Fruit fly (Drosophila melanogaster) whole organism, embryonic: ENCODE measurements around the gene Trf.
A peak's percentile ranks its signal among the peaks of the same experiment; 100 is the strongest.

ENCODE experiments used
- Atf3 ChIP-seq: fragments of 200-800 bp; sonication (Bioruptor generic); optimal IDR thresholded peaks from 3 replicates; lab custom pipeline; 2016; ENCODE audit warnings: missing biosample characterization, missing genetic modification characterization
- Blimp-1 ChIP-seq: fragments of 200-800 bp; sonication (Bioruptor generic); optimal IDR thresholded peaks from 3 replicates; lab custom pipeline; 2018; ENCODE audit warnings: missing biosample characterization, missing genetic modification characterization, mild to moderate bottlenecking, moderate library complexity, missing genetic modification reagents
- CG1233 ChIP-seq: fragments of 200-800 bp; sonication (Bioruptor generic); optimal IDR thresholded peaks from 4 replicates; lab custom pipeline; 2018; ENCODE audit warnings: missing biosample characterization, mild to moderate bottlenecking, missing genetic modification characterization
- CG13624 ChIP-seq: fragments of 200-800 bp; sonication (Bioruptor generic); optimal IDR thresholded peaks from 2 replicates; lab custom pipeline; 2016; ENCODE audit warnings: missing biosample characterization, missing genetic modification characterization
- CG1529 ChIP-seq: fragments of 200-800 bp; sonication (Bioruptor generic); optimal IDR thresholded peaks from 3 replicates; lab custom pipeline; 2018; ENCODE audit warnings: missing biosample characterization, missing genetic modification characterization
- CG15514 ChIP-seq: fragments of 200-800 bp; sonication (Bioruptor generic); optimal IDR thresholded peaks from 3 replicates; lab custom pipeline; 2017; ENCODE audit warnings: missing biosample characterization, missing genetic modification characterization, mild to moderate bottlenecking, moderate library complexity, missing genetic modification reagents
- CG18011 ChIP-seq: fragments of 200-800 bp; sonication (Bioruptor generic); optimal IDR thresholded peaks from 2 replicates; lab custom pipeline; 2017; ENCODE audit warnings: missing biosample characterization, missing genetic modification characterization, mild to moderate bottlenecking, moderate library complexity, missing genotype
- CG18262 ChIP-seq: fragments of 200-800 bp; optimal IDR thresholded peaks from 3 replicates; lab custom pipeline; 2019; ENCODE audit warnings: missing biosample characterization, mild to moderate bottlenecking, missing genetic modification characterization, moderate library complexity
- CG2199 ChIP-seq: fragments of 200-800 bp; sonication (Bioruptor generic); IDR thresholded peaks from 3 replicates; pipeline ENCODE4 v1.3.6; 2022; ENCODE audit warnings: missing biosample characterization, missing genetic modification characterization
- CG2712 ChIP-seq: fragments of 200-800 bp; optimal IDR thresholded peaks from 3 replicates; lab custom pipeline; 2019; ENCODE audit warnings: missing biosample characterization, mild to moderate bottlenecking, missing genetic modification characterization, moderate library complexity
- CG31388 ChIP-seq: fragments of 200-800 bp; sonication (Bioruptor generic); optimal IDR thresholded peaks from 2 replicates; lab custom pipeline; 2016; ENCODE audit warnings: missing biosample characterization, missing genetic modification characterization
- CG33557 ChIP-seq: fragments of 200-800 bp; sonication (Bioruptor generic); optimal IDR thresholded peaks from 2 replicates; lab custom pipeline; 2019; ENCODE audit warnings: missing biosample characterization, mild to moderate bottlenecking, missing genetic modification characterization, moderate library complexity
- CG43689 ChIP-seq: fragments of 200-800 bp; sonication (Bioruptor generic); IDR thresholded peaks from 2 replicates; pipeline ENCODE4 v1.3.6; 2022; ENCODE audit warnings: missing biosample characterization, missing genetic modification characterization
- CG4617 ChIP-seq: fragments of 200-800 bp; sonication (Bioruptor generic); optimal IDR thresholded peaks from 3 replicates; lab custom pipeline; 2016; ENCODE audit warnings: missing biosample characterization, missing genetic modification characterization, borderline replicate concordance
- CG6254 ChIP-seq: fragments of 200-800 bp; sonication (Bioruptor generic); optimal IDR thresholded peaks from 3 replicates; lab custom pipeline; 2017; ENCODE audit warnings: mild to moderate bottlenecking, missing biosample characterization, missing genetic modification reagents, missing genetic modification characterization
- CG7372 ChIP-seq: fragments of 200-800 bp; sonication (Bioruptor generic); IDR thresholded peaks from 2 replicates; pipeline ENCODE4 v1.3.6; 2022; ENCODE audit warnings: missing biosample characterization, missing genetic modification characterization
- CG7745 ChIP-seq: fragments of 200-800 bp; sonication (Bioruptor generic); optimal IDR thresholded peaks from 2 replicates; lab custom pipeline; 2018; ENCODE audit warnings: missing biosample characterization, mild to moderate bottlenecking, missing genetic modification characterization, moderate library complexity
- Chrac-16 ChIP-seq: fragments of 200-800 bp; sonication (Bioruptor generic); optimal IDR thresholded peaks from 3 replicates; lab custom pipeline; 2016; ENCODE audit warnings: missing biosample characterization, missing genetic modification characterization
- D19B ChIP-seq: fragments of 200-800 bp; sonication (Bioruptor generic); optimal IDR thresholded peaks from 2 replicates; lab custom pipeline; 2017; ENCODE audit warnings: missing biosample characterization, mild to moderate bottlenecking, missing genetic modification characterization
- E2f2 ChIP-seq: fragments of 200-800 bp; sonication (Bioruptor generic); IDR thresholded peaks from 2 replicates; pipeline ENCODE4 v1.3.6; 2022; ENCODE audit warnings: missing biosample characterization, missing genetic modification characterization
- ERR ChIP-seq: fragments of 200-800 bp; sonication (Bioruptor generic); optimal IDR thresholded peaks from 2 replicates; lab custom pipeline; 2016; ENCODE audit warnings: missing biosample characterization, missing genetic modification characterization
- HHEX ChIP-seq: fragments of 200-800 bp; sonication (Bioruptor generic); optimal IDR thresholded peaks from 3 replicates; lab custom pipeline; 2017; ENCODE audit warnings: missing biosample characterization, mild to moderate bottlenecking, missing genetic modification characterization, missing genetic modification reagents
- HmgZ ChIP-seq: fragments of 200-800 bp; sonication (Bioruptor generic); optimal IDR thresholded peaks from 2 replicates; lab custom pipeline; 2018; ENCODE audit warnings: missing biosample characterization, mild to moderate bottlenecking, missing genetic modification characterization
- Max ChIP-seq: fragments of 200-800 bp; sonication (Bioruptor generic); optimal IDR thresholded peaks from 2 replicates; lab custom pipeline; 2016; ENCODE audit warnings: missing biosample characterization, mild to moderate bottlenecking, missing genetic modification characterization
- Nf-YC ChIP-seq: fragments of 200-800 bp; optimal IDR thresholded peaks from 3 replicates; lab custom pipeline; 2019; ENCODE audit warnings: missing biosample characterization, mild to moderate bottlenecking, missing genetic modification characterization, moderate library complexity
- Sry-δ ChIP-seq: fragments of 200-800 bp; sonication (Bioruptor generic); optimal IDR thresholded peaks from 2 replicates; lab custom pipeline; 2016; ENCODE audit warnings: missing biosample characterization, missing genetic modification characterization
- YL-1 ChIP-seq: fragments of 200-800 bp; sonication (Bioruptor generic); optimal IDR thresholded peaks from 3 replicates; lab custom pipeline; 2017; ENCODE audit warnings: missing biosample characterization, mild to moderate bottlenecking, missing genetic modification characterization
- ac ChIP-seq: fragments of 200-800 bp; sonication (Bioruptor generic); optimal IDR thresholded peaks from 3 replicates; lab custom pipeline; 2017; ENCODE audit warnings: missing biosample characterization, mild to moderate bottlenecking, missing genetic modification characterization
- dpn ChIP-seq, 2 experiments: fragments of 200-800 bp; sonication (Bioruptor generic); optimal IDR thresholded peaks; 3 replicates each; lab custom pipeline; 2016; ENCODE audit warnings: missing biosample characterization in 2 of 2, missing genetic modification characterization in 2 of 2
- emc ChIP-seq: fragments of 200-800 bp; sonication (Bioruptor generic); optimal IDR thresholded peaks from 2 replicates; lab custom pipeline; 2016; ENCODE audit warnings: missing biosample characterization, missing genetic modification characterization
- fru ChIP-seq: fragments of >200 bp; optimal IDR thresholded peaks from 2 replicates; lab custom pipeline; 2017
- ftz-f1 ChIP-seq: fragments of 200-800 bp; sonication (Bioruptor generic); optimal IDR thresholded peaks from 2 replicates; lab custom pipeline; 2016; ENCODE audit warnings: missing biosample characterization, missing genetic modification characterization
- grau ChIP-seq: fragments of 200-800 bp; optimal IDR thresholded peaks from 3 replicates; lab custom pipeline; 2019; ENCODE audit warnings: missing biosample characterization, mild to moderate bottlenecking, missing genetic modification characterization, moderate library complexity
- ham ChIP-seq: fragments of 200-800 bp; sonication (Bioruptor generic); IDR thresholded peaks from 2 replicates; pipeline ENCODE4 v1.3.6; 2022; ENCODE audit warnings: missing biosample characterization, missing genetic modification characterization
- her ChIP-seq: fragments of 200-800 bp; sonication (Bioruptor generic); optimal IDR thresholded peaks from 2 replicates; lab custom pipeline; 2016; ENCODE audit warnings: missing biosample characterization, missing genetic modification characterization
- hkb ChIP-seq, 2 experiments: fragments of 200-800 bp in 1 of 2; fragments of >200 bp in 1 of 2; sonication (Bioruptor generic) in 1 of 2; IDR thresholded peaks in 1 of 2; optimal IDR thresholded peaks in 1 of 2; 2 replicates each; pipeline versions ENCODE4 v1.3.6 to Lab custom; 2017 to 2022; ENCODE audit warnings: missing biosample characterization in 1 of 2, missing genetic modification characterization in 1 of 2
- kni ChIP-seq: fragments of 200-800 bp; sonication (Bioruptor generic); optimal IDR thresholded peaks from 3 replicates; lab custom pipeline; 2017; ENCODE audit warnings: mild to moderate bottlenecking, missing biosample characterization, missing genetic modification reagents, missing genetic modification characterization
- knrl ChIP-seq: fragments of 200-800 bp; sonication (Bioruptor generic); IDR thresholded peaks from 3 replicates; pipeline ENCODE4 v1.3.6; 2022; ENCODE audit warnings: missing biosample characterization, missing genetic modification characterization; ENCODE audit not compliant: partially characterized antibody
- luna ChIP-seq: fragments of 200-800 bp; sonication (Bioruptor generic); optimal IDR thresholded peaks from 2 replicates; lab custom pipeline; 2016; ENCODE audit warnings: missing biosample characterization, missing genetic modification characterization
- mld ChIP-seq: fragments of 200-800 bp; sonication (Bioruptor generic); IDR thresholded peaks from 3 replicates; pipeline ENCODE4 v1.3.6; 2022; ENCODE audit warnings: missing biosample characterization, missing genetic modification characterization; ENCODE audit not compliant: partially characterized antibody
- nerfin-1 ChIP-seq: fragments of 200-800 bp; sonication (Bioruptor generic); optimal IDR thresholded peaks from 3 replicates; lab custom pipeline; 2019; ENCODE audit warnings: missing biosample characterization, mild to moderate bottlenecking, missing genetic modification characterization, moderate library complexity
- pfk ChIP-seq: fragments of 200-800 bp; sonication (Bioruptor generic); optimal IDR thresholded peaks from 2 replicates; lab custom pipeline; 2018; ENCODE audit warnings: missing biosample characterization, mild to moderate bottlenecking, missing genetic modification characterization, moderate library complexity
- pros ChIP-seq: fragments of 200-800 bp; sonication (Bioruptor generic); optimal IDR thresholded peaks from 3 replicates; lab custom pipeline; 2019; ENCODE audit warnings: missing biosample characterization, mild to moderate bottlenecking, missing genetic modification characterization, moderate library complexity
- psq ChIP-seq: fragments of 200-800 bp; sonication (Bioruptor generic); optimal IDR thresholded peaks from 2 replicates; lab custom pipeline; 2017; ENCODE audit warnings: missing biosample characterization, missing genetic modification characterization
- ranshi ChIP-seq: fragments of 200-800 bp; sonication (Bioruptor generic); IDR thresholded peaks from 2 replicates; pipeline ENCODE4 v1.3.6; 2022; ENCODE audit warnings: missing biosample characterization, missing genetic modification characterization
- rib ChIP-seq: fragments of 200-800 bp; sonication (Bioruptor generic); IDR thresholded peaks from 2 replicates; pipeline ENCODE4 v1.3.6; 2022; ENCODE audit warnings: missing biosample characterization, missing genetic modification characterization
- run ChIP-seq: fragments of 200-800 bp; sonication (Bioruptor generic); optimal IDR thresholded peaks from 3 replicates; lab custom pipeline; 2018; ENCODE audit warnings: missing biosample characterization, mild to moderate bottlenecking, missing genetic modification characterization
- seq ChIP-seq: fragments of 200-800 bp; sonication (Bioruptor generic); IDR thresholded peaks from 2 replicates; pipeline ENCODE4 v1.3.6; 2022; ENCODE audit warnings: missing biosample characterization, missing genetic modification characterization
- sisA ChIP-seq: fragments of 200-800 bp; sonication (Bioruptor generic); IDR thresholded peaks from 2 replicates; pipeline ENCODE4 v1.3.6; 2022; ENCODE audit warnings: missing biosample characterization, missing genetic modification characterization
- ssp ChIP-seq: fragments of 200-800 bp; sonication (Bioruptor generic); IDR thresholded peaks from 2 replicates; pipeline ENCODE4 v1.3.6; 2022; ENCODE audit warnings: missing biosample characterization, missing genetic modification characterization

Gene Trf

dm6 chr2L:8088025-8088789 is 15.5 kb downstream of the Trf start (continued):
- TF ChIP-seq CG31388 (no peak), nerfin-1 (tag; lab: Kevin White, UChicago) (no peak), ssp (GFP tag; lab: Robert Waterston, UW) (no peak), CG2199 (GFP tag; lab: Robert Waterston, UW) (no peak), CG18011 (GFP tag; lab: Kevin White, UChicago) (no peak), CG13624 (no peak), CG1529 (no peak), CG43689 (GFP tag; lab: Robert Waterston, UW) (no peak), CG18262 (tag; lab: Kevin White, UChicago) (no peak), CG2712 (no peak), dpn (GFP tag; optimal IDR thresholded peaks at IDR 0.05; lab: Kevin White, UChicago) (no peak), pros (no peak), HmgZ (no peak), Chrac-16 (no peak), CG33557 (no peak), HHEX (GFP tag; lab: Kevin White, UChicago) (no peak), CG4617 (GFP tag; lab: Kevin White, UChicago) (no peak), Sry-δ (GFP tag; lab: Kevin White, UChicago) (no peak), Blimp-1 (GFP tag; lab: Kevin White, UChicago) (no peak), knrl (GFP tag; lab: Robert Waterston, UW) (no peak), Max (no peak), sisA (no peak), hkb (optimal IDR thresholded peaks at IDR 0.05; lab: Kevin White, UChicago) (no peak), hkb (GFP tag; IDR thresholded peaks at IDR 0.05; lab: Robert Waterston, UW) (no peak), ranshi (GFP tag; lab: Robert Waterston, UW) (no peak), fru (lab: Kevin White, UChicago) (no peak), ftz-f1 (GFP tag; lab: Kevin White, UChicago) (peak; percentile 47), CG6254 (no peak), CG15514 (GFP tag; lab: Kevin White, UChicago) (no peak), YL-1 (GFP tag; lab: Kevin White, UChicago) (no peak), D19B (GFP tag; lab: Kevin White, UChicago) (no peak), rib (GFP tag; lab: Robert Waterston, UW) (peak; percentile 56; the same call in 1 of the 2 replicates), ham (GFP tag; lab: Robert Waterston, UW) (no peak), ERR (GFP tag; lab: Kevin White, UChicago) (no peak), ac (no peak), seq (GFP tag; lab: Robert Waterston, UW) (no peak), CG7745 (tag; lab: Kevin White, UChicago) (no peak), luna (no peak), her (GFP tag; lab: Kevin White, UChicago) (no peak), kni (GFP tag; lab: Kevin White, UChicago) (peak; percentile 22), E2f2 (GFP tag; lab: Robert Waterston, UW) (no peak), pfk (GFP tag; lab: Kevin White, UChicago) (no peak), Atf3 (GFP tag; lab: Kevin White, UChicago) (no peak), CG7372 (GFP tag; lab: Robert Waterston, UW) (no peak), emc (no peak), CG1233 (GFP tag; lab: Kevin White, UChicago) (no peak), Nf-YC (tag; lab: Kevin White, UChicago) (no peak), grau (peak; percentile 22), run (no peak), mld (GFP tag; lab: Robert Waterston, UW) (no peak), psq (GFP tag; lab: Kevin White, UChicago) (no peak)
